Fruit fly (Drosophila melanogaster): Measurements from ENCODE around the gene CG17841.

dm6 chrX:10381252-10381651, 13.4 kb downstream of the CG17841 start, which contains the start of gene CG32681:
- no peak for TF ChIP-seq CG8478 (optimal IDR thresholded peaks at IDR 0.05)
- TF ChIP-seq CTCF (optimal IDR thresholded peaks at IDR 0.05): no peak

Measured in S2 (cell line).